Fruit fly (Drosophila melanogaster): ENCODE measurements around the gene Doc1.

DNA sequence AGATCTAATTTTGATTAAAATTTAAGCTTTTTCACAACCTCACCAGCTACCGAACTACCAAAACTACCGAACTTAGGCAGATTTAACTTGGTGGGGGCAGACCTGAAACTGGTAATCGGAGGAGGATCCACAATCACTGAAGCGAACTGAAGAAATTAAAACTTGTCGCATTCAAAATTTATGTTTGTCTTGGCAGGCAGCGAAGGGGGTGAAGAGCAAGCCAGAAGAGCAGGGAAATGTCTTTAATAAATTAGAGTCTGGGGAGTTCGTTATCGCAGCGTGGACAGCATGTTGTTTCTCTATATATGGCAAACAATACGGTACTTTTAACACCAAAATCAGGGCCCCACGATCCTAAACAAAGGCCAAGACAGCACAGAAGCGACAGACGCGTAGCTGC is 16.0 kb upstream of the Doc1 start:
- no peak for TF ChIP-seq dmrt93B (GFP tag; optimal IDR thresholded peaks at IDR 0.05)
- no peak for TF ChIP-seq rgr (GFP tag; optimal IDR thresholded peaks at IDR 0.05)
- no peak for TF ChIP-seq Dfd (GFP tag; optimal IDR thresholded peaks at IDR 0.05)

All from whole organism, wandering third instar larva.